Worm (Caenorhabditis elegans) whole organism, L4 larva: ENCODE measurements around the gene gly-9.

ENCODE experiments used
- D1046.2 ChIP-seq: fragments of 200-800 bp; sonication (Bioruptor generic); IDR thresholded peaks from 2 replicates; pipeline ENCODE4 v1.3.6; 2022; ENCODE audit warnings: missing genetic modification characterization, missing compliant biosample characterization
- F26F4.8 ChIP-seq: fragments of 200-800 bp; sonication (Bioruptor generic); conservative IDR thresholded peaks from 2 replicates; pipeline ENCODE4 v1.3.6; 2022; ENCODE audit warnings: missing genetic modification characterization, missing compliant biosample characterization
- F49E8.2 ChIP-seq: sonication (generic microtip); optimal IDR thresholded peaks from 2 replicates; lab custom pipeline; 2016; ENCODE audit warnings: missing compliant biosample characterization, mild to moderate bottlenecking, missing genetic modification characterization, borderline replicate concordance
- R02D3.7 ChIP-seq: fragments of 150-350 bp; sonication (generic microtip); optimal IDR thresholded peaks from 3 replicates; lab custom pipeline; 2014; ENCODE audit warnings: missing biosample characterization, missing genetic modification characterization
- T20F7.1 ChIP-seq: fragments of 200-800 bp; sonication (Bioruptor generic); optimal IDR thresholded peaks from 2 replicates; lab custom pipeline; 2018; ENCODE audit warnings: mild to moderate bottlenecking, missing genetic modification characterization, missing compliant biosample characterization
- Y105C5A.15 ChIP-seq: fragments of 200-800 bp; sonication (Bioruptor generic); IDR thresholded peaks from 2 replicates; pipeline ENCODE4 v1.3.6; 2022; ENCODE audit warnings: missing genetic modification characterization, missing compliant biosample characterization
- Y5F2A.4 ChIP-seq: fragments of 200-800 bp; sonication (Bioruptor generic); optimal IDR thresholded peaks from 2 replicates; lab custom pipeline; 2018; ENCODE audit warnings: mild to moderate bottlenecking, missing genetic modification characterization, missing compliant biosample characterization
- ZK546.5 ChIP-seq, 2 experiments: sonication (generic microtip); optimal IDR thresholded peaks; 2 replicates each; lab custom pipeline; 2017; ENCODE audit warnings: missing biosample characterization in 2 of 2, missing genetic modification characterization in 2 of 2
- aha-1 ChIP-seq: fragments of 150-350 bp; peaks from one replicate; lab custom pipeline; 2014; ENCODE audit warnings: missing biosample characterization, missing genetic modification characterization
- aly-2 ChIP-seq: sonication (generic microtip); optimal IDR thresholded peaks from 2 replicates; lab custom pipeline; 2018; ENCODE audit warnings: missing biosample characterization, missing genetic modification characterization
- attf-4 ChIP-seq: sonication (generic microtip); optimal IDR thresholded peaks from 3 replicates; lab custom pipeline; 2017; ENCODE audit warnings: missing biosample characterization, missing genetic modification characterization
- ceh-28 ChIP-seq: fragments of 150-350 bp; optimal IDR thresholded peaks from 2 replicates; lab custom pipeline; 2014; ENCODE audit warnings: missing biosample characterization, missing genetic modification reagents, missing genetic modification characterization
- ceh-32 ChIP-seq: sonication (generic microtip); optimal IDR thresholded peaks from 2 replicates; lab custom pipeline; 2016; ENCODE audit warnings: mild to moderate bottlenecking, missing genetic modification characterization, missing compliant biosample characterization; ENCODE audit not compliant: poor library complexity
- ctbp-1 ChIP-seq: fragments of 200-800 bp; sonication (Bioruptor generic); IDR thresholded peaks from 2 replicates; pipeline ENCODE4 v1.3.6; 2022; ENCODE audit warnings: missing genetic modification reagents, missing genetic modification characterization, missing compliant biosample characterization
- daf-19 ChIP-seq: fragments of 200-800 bp; sonication (Bioruptor generic); conservative IDR thresholded peaks from 2 replicates; pipeline ENCODE4 v1.3.6; 2022; ENCODE audit warnings: missing genetic modification characterization, missing compliant biosample characterization
- dmd-6 ChIP-seq: fragments of 200-800 bp; sonication (Bioruptor generic); IDR thresholded peaks from 2 replicates; pipeline ENCODE4 v1.3.6; 2022; ENCODE audit warnings: missing genetic modification reagents, missing genetic modification characterization, missing compliant biosample characterization
- duxl-1 ChIP-seq: sonication (generic microtip); optimal IDR thresholded peaks from 2 replicates; lab custom pipeline; 2016; ENCODE audit warnings: mild to moderate bottlenecking, missing genetic modification characterization, moderate library complexity, missing compliant biosample characterization; ENCODE audit not compliant: poor library complexity
- dve-1 ChIP-seq: sonication (generic microtip); optimal IDR thresholded peaks from 2 replicates; lab custom pipeline; 2017; ENCODE audit warnings: antibody characterized with exemption, mild to moderate bottlenecking, missing genetic modification characterization, missing compliant biosample characterization; ENCODE audit not compliant: insufficient read depth
- fos-1 ChIP-seq: fragments of 150-350 bp; optimal IDR thresholded peaks from 2 replicates; lab custom pipeline; 2014; ENCODE audit warnings: missing biosample characterization, missing genetic modification characterization
- hlh-30 ChIP-seq: sonication (generic microtip); optimal IDR thresholded peaks from 2 replicates; lab custom pipeline; 2017; ENCODE audit warnings: antibody characterized with exemption, mild to moderate bottlenecking, missing genetic modification characterization, missing compliant biosample characterization; ENCODE audit not compliant: insufficient read depth
- jun-1 ChIP-seq: fragments of 150-350 bp; optimal IDR thresholded peaks from 2 replicates; lab custom pipeline; 2014; ENCODE audit warnings: missing biosample characterization, missing genetic modification reagents, missing genetic modification characterization
- lim-7 ChIP-seq: fragments of 200-800 bp; sonication (Bioruptor generic); IDR thresholded peaks from 2 replicates; pipeline ENCODE4 v1.3.6; 2022; ENCODE audit warnings: missing genetic modification characterization, missing compliant biosample characterization
- lin-1 ChIP-seq: fragments of 200-800 bp; sonication (Bioruptor generic); IDR thresholded peaks from 2 replicates; pipeline ENCODE4 v1.3.6; 2022; ENCODE audit warnings: missing genetic modification reagents, missing genetic modification characterization, missing compliant biosample characterization
- lin-15B ChIP-seq: fragments of 150-350 bp; sonication (generic microtip); optimal IDR thresholded peaks from 3 replicates; lab custom pipeline; 2014; ENCODE audit warnings: missing biosample characterization, missing genetic modification characterization
- lir-3 ChIP-seq: sonication (generic microtip); optimal IDR thresholded peaks from 2 replicates; lab custom pipeline; 2016; ENCODE audit warnings: mild to moderate bottlenecking, missing genetic modification characterization, missing compliant biosample characterization
- mdt-29 ChIP-seq: fragments of 200-800 bp; sonication (Bioruptor generic); IDR thresholded peaks from 2 replicates; pipeline ENCODE4 v1.3.6; 2022; ENCODE audit warnings: missing genetic modification reagents, missing genetic modification characterization, missing compliant biosample characterization
- mep-1 ChIP-seq: fragments of 150-350 bp; sonication (generic microtip); optimal IDR thresholded peaks from 3 replicates; lab custom pipeline; 2014; ENCODE audit warnings: missing biosample characterization, missing genetic modification characterization
- mxl-3 ChIP-seq: fragments of 200-800 bp; sonication (Bioruptor generic); optimal IDR thresholded peaks from 2 replicates; lab custom pipeline; 2018; ENCODE audit warnings: mild to moderate bottlenecking, missing genetic modification characterization, missing compliant biosample characterization
- nhr-11 ChIP-seq: fragments of 150-350 bp; optimal IDR thresholded peaks from 2 replicates; lab custom pipeline; 2014; ENCODE audit warnings: missing biosample characterization, missing genetic modification characterization
- nhr-28 ChIP-seq: fragments of 150-350 bp; optimal IDR thresholded peaks from 2 replicates; lab custom pipeline; 2014; ENCODE audit warnings: missing biosample characterization, missing genetic modification characterization
- nhr-42 ChIP-seq: fragments of 200-800 bp; sonication (Bioruptor generic); IDR thresholded peaks from 2 replicates; pipeline ENCODE4 v1.3.6; 2022; ENCODE audit warnings: missing genetic modification characterization, missing compliant biosample characterization
- saeg-2 ChIP-seq: fragments of 200-800 bp; sonication (Bioruptor generic); IDR thresholded peaks from 2 replicates; pipeline ENCODE4 v1.3.6; 2022; ENCODE audit warnings: missing genetic modification reagents, missing genetic modification characterization, missing compliant biosample characterization
- snpc-1.2 ChIP-seq: fragments of 200-800 bp; sonication (Bioruptor generic); IDR thresholded peaks from 2 replicates; pipeline ENCODE4 v1.3.6; 2022; ENCODE audit warnings: missing genetic modification reagents, missing genetic modification characterization, missing compliant biosample characterization
- spr-1 ChIP-seq: sonication (generic microtip); optimal IDR thresholded peaks from 2 replicates; lab custom pipeline; 2016; ENCODE audit warnings: mild to moderate bottlenecking, missing genetic modification characterization, missing compliant biosample characterization
- unc-62 ChIP-seq, 3 experiments: fragments of 150-350 bp in 1 of 3; sonication (generic microtip); optimal IDR thresholded peaks in 2 of 3; peaks in 1 of 3; 1 replicate in 1 of 3; 2 replicates in 2 of 3; lab custom pipeline; 2014 to 2017; ENCODE audit warnings: missing biosample characterization in 3 of 3, missing genetic modification characterization in 3 of 3, missing genetic modification reagents in 3 of 3, missing genotype in 1 of 3
- zag-1 ChIP-seq: fragments of 150-350 bp; optimal IDR thresholded peaks from 2 replicates; lab custom pipeline; 2014; ENCODE audit warnings: missing biosample characterization, missing genetic modification characterization
- zip-11 ChIP-seq: fragments of 200-800 bp; sonication (Bioruptor generic); IDR thresholded peaks from 2 replicates; pipeline ENCODE4 v1.3.6; 2022; ENCODE audit warnings: missing genetic modification characterization, missing compliant biosample characterization
- zip-2 ChIP-seq: fragments of 150-350 bp; optimal IDR thresholded peaks from 2 replicates; lab custom pipeline; 2014; ENCODE audit warnings: missing biosample characterization, missing genetic modification characterization

The gly-9 gene

ce11 chrIII:11262089-11262488 lies 28.3 kb downstream of the gly-9 start (continued):
- TF ChIP-seq zip-2 (tag; lab: Kevin White, UChicago) (no peak), spr-1 (tag; lab: Kevin White, UChicago) (no peak), zag-1 (tag; lab: Kevin White, UChicago) (no peak), saeg-2 (GFP tag; lab: Robert Waterston, UW) (no peak), zip-11 (GFP tag; lab: Robert Waterston, UW) (no peak), Y105C5A.15 (GFP tag; lab: Robert Waterston, UW) (no peak), duxl-1 (no peak), unc-62 (GFP tag; optimal IDR thresholded peaks at IDR 0.05 in 1 of 2; lab: Kevin White, UChicago) (peak in 1 of 2 experiments; percentile 46), unc-62 (tag; optimal IDR thresholded peaks at IDR 0.05; lab: Kevin White, UChicago) (no peak), lir-3 (tag; lab: Kevin White, UChicago) (no peak), nhr-42 (GFP tag; lab: Robert Waterston, UW) (no peak), D1046.2 (GFP tag; lab: Robert Waterston, UW) (no peak), snpc-1.2 (no peak), lin-1 (GFP tag; lab: Robert Waterston, UW) (no peak), mep-1 (tag; lab: Kevin White, UChicago) (peak; percentile 7), lim-7 (no peak), T20F7.1 (peak; percentile 25), aly-2 (tag; lab: Kevin White, UChicago) (no peak), ctbp-1 (no peak), mxl-3 (no peak), attf-4 (tag; lab: Kevin White, UChicago) (no peak), F26F4.8 (GFP tag; lab: Robert Waterston, UW) (no peak), jun-1 (tag; lab: Kevin White, UChicago) (no peak), lin-15B (tag; lab: Kevin White, UChicago) (no peak), daf-19 (GFP tag; lab: Robert Waterston, UW) (no peak), fos-1 (tag; lab: Kevin White, UChicago) (no peak), F49E8.2 (tag; lab: Kevin White, UChicago) (no peak)

DNA sequence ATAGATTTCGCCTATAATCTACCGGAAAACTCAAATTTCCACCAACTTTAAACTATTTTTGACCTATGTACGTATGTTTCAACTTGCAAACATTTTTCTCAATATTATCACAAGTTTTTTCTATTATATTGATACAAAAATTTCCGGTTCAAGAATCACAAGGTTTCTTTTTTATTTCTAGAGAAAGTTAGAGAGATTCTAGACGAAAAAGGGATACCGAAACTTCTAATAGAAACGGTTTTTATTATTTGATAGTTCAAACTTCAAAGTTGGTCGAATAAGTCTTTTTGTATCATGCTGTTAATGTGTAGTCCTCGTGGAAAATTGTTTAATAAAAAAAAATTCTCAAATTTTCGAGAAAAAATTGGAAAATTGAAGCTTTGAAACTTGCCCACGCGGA lies 35.3 kb downstream of the gly-9 start:
- no peak for TF ChIP-seq ceh-32 (tag; lab: Kevin White, UChicago)
- peak; percentile 58 for TF ChIP-seq hlh-30 (tag; lab: Kevin White, UChicago)
- no peak for TF ChIP-seq lin-1 (GFP tag; lab: Robert Waterston, UW)
- TF ChIP-seq ceh-28 (tag; lab: Kevin White, UChicago): no peak
- peak; percentile 8 for TF ChIP-seq T20F7.1
- no peak for TF ChIP-seq R02D3.7 (tag; lab: Kevin White, UChicago)
- no peak for TF ChIP-seq mdt-29 (GFP tag; lab: Robert Waterston, UW)
- TF ChIP-seq aha-1: peak; percentile 17
- no peak for TF ChIP-seq F49E8.2 (tag; lab: Kevin White, UChicago)
- TF ChIP-seq dve-1 (tag; lab: Kevin White, UChicago): peak; percentile 22
- peak; percentile 12 for TF ChIP-seq nhr-28 (tag; lab: Kevin White, UChicago)
- TF ChIP-seq dmd-6 (GFP tag; lab: Robert Waterston, UW): 0 out of 2 replicates have a peak, but pooled peaks have one; percentile 11
- TF ChIP-seq nhr-11 (tag; lab: Kevin White, UChicago): no peak
- peak in 1 of 2 experiments; percentile 21 for TF ChIP-seq unc-62 (GFP tag; optimal IDR thresholded peaks at IDR 0.05 in 1 of 2; lab: Kevin White, UChicago)
- TF ChIP-seq unc-62 (tag; optimal IDR thresholded peaks at IDR 0.05; lab: Kevin White, UChicago): no peak
- TF ChIP-seq mep-1 (tag; lab: Kevin White, UChicago): peak; percentile 27
- no peak for TF ChIP-seq ZK546.5 (tag; optimal IDR thresholded peaks at IDR 0.05; lab: Kevin White, UChicago)
- no peak for TF ChIP-seq Y5F2A.4
- TF ChIP-seq, all 104 proteins: peak for 8
